Worm (Caenorhabditis elegans) whole organism, L1 larva: ENCODE results near the gene Y43C5B.2.

ENCODE experiments used
- F16B12.6 ChIP-seq: fragments of 150-350 bp; optimal IDR thresholded peaks from 2 replicates; lab custom pipeline; 2014; ENCODE audit warnings: missing biosample characterization, missing genetic modification characterization
- alr-1 ChIP-seq: fragments of 200-800 bp; sonication (Bioruptor generic); optimal IDR thresholded peaks from 2 replicates; lab custom pipeline; 2018; ENCODE audit warnings: borderline replicate concordance, mild to moderate bottlenecking, missing genetic modification characterization, missing compliant biosample characterization
- blmp-1 ChIP-seq: fragments of 150-350 bp; optimal IDR thresholded peaks from 2 replicates; lab custom pipeline; 2014; ENCODE audit warnings: missing biosample characterization, missing genetic modification characterization
- ceh-8 ChIP-seq: fragments of 200-800 bp; sonication (Bioruptor generic); optimal IDR thresholded peaks from 2 replicates; lab custom pipeline; 2018; ENCODE audit warnings: mild to moderate bottlenecking, missing genetic modification characterization, moderate library complexity, missing compliant biosample characterization
- ceh-82 ChIP-seq, 3 experiments: fragments of 150-350 bp in 1 of 3; sonication (generic microtip) in 2 of 3; optimal IDR thresholded peaks; 2 replicates each; lab custom pipeline; 2014 to 2017; ENCODE audit warnings: missing biosample characterization in 3 of 3, missing genetic modification characterization in 3 of 3
- ces-1 ChIP-seq: fragments of 150-350 bp; optimal IDR thresholded peaks from 2 replicates; lab custom pipeline; 2014; ENCODE audit warnings: missing biosample characterization, missing genetic modification reagents, missing genetic modification characterization
- egl-27 ChIP-seq, 2 experiments: fragments of 150-350 bp in 1 of 2; sonication (generic microtip); optimal IDR thresholded peaks; 3 replicates each; lab custom pipeline; 2017 to 2018; ENCODE audit warnings: missing biosample characterization in 2 of 2, missing genetic modification characterization in 2 of 2, missing genetic modification reagents in 2 of 2
- ets-5 ChIP-seq: fragments of 200-800 bp; sonication (Bioruptor generic); IDR thresholded peaks from 2 replicates; pipeline ENCODE4 v1.3.6; 2022; ENCODE audit warnings: missing genetic modification characterization, missing compliant biosample characterization
- fkh-10 ChIP-seq: sonication (generic microtip); optimal IDR thresholded peaks from 2 replicates; lab custom pipeline; 2017; ENCODE audit warnings: missing biosample characterization, missing genetic modification reagents, missing genetic modification characterization
- fkh-4 ChIP-seq: sonication (generic microtip); optimal IDR thresholded peaks from 2 replicates; lab custom pipeline; 2016; ENCODE audit warnings: missing compliant biosample characterization, missing genetic modification characterization, borderline replicate concordance
- grh-1 ChIP-seq: fragments of 200-800 bp; sonication (Bioruptor generic); IDR thresholded peaks from 2 replicates; pipeline ENCODE4 v1.3.6; 2022; ENCODE audit warnings: missing genetic modification reagents, missing genetic modification characterization, missing compliant biosample characterization
- irx-1 ChIP-seq: sonication (generic microtip); optimal IDR thresholded peaks from 2 replicates; lab custom pipeline; 2016; ENCODE audit warnings: missing genetic modification characterization, missing compliant biosample characterization
- lin-14 ChIP-seq: fragments of 200-800 bp; sonication (Bioruptor generic); optimal IDR thresholded peaks from 2 replicates; lab custom pipeline; 2018; ENCODE audit warnings: mild to moderate bottlenecking, missing genetic modification characterization, moderate library complexity, missing compliant biosample characterization
- lin-15B ChIP-seq: fragments of 150-350 bp; sonication (generic microtip); optimal IDR thresholded peaks from 3 replicates; lab custom pipeline; 2014; ENCODE audit warnings: missing biosample characterization, missing genetic modification characterization
- lin-35 ChIP-seq, 2 experiments: fragments of 150-350 bp; optimal IDR thresholded peaks; 2 replicates each; lab custom pipeline; 2014; ENCODE audit warnings: missing biosample characterization in 2 of 2, missing genetic modification characterization in 2 of 2, missing genetic modification reagents in 2 of 2
- lin-39 ChIP-seq: fragments of 150-350 bp; optimal IDR thresholded peaks from 2 replicates; lab custom pipeline; 2014; ENCODE audit warnings: missing biosample characterization, missing genetic modification reagents, missing genetic modification characterization
- lsy-2 ChIP-seq, 2 experiments: fragments of 150-350 bp; optimal IDR thresholded peaks; 2 replicates each; lab custom pipeline; 2014; ENCODE audit warnings: missing biosample characterization in 2 of 2, missing genetic modification characterization in 2 of 2
- mab-9 ChIP-seq: fragments of 200-800 bp; sonication (Bioruptor generic); IDR thresholded peaks from 2 replicates; pipeline ENCODE4 v1.3.6; 2022; ENCODE audit warnings: missing genetic modification reagents, missing genetic modification characterization, missing compliant biosample characterization
- mdl-1 ChIP-seq, 2 experiments: fragments of 150-350 bp; optimal IDR thresholded peaks; 2 replicates each; lab custom pipeline; 2014 to 2017; ENCODE audit warnings: missing biosample characterization in 2 of 2, missing genetic modification characterization in 2 of 2, inconsistent platforms in 1 of 2
- mef-2 ChIP-seq: fragments of 150-350 bp; optimal IDR thresholded peaks from 2 replicates; lab custom pipeline; 2014; ENCODE audit warnings: missing biosample characterization, missing genetic modification characterization
- mep-1 ChIP-seq: fragments of 150-350 bp; optimal IDR thresholded peaks from 2 replicates; lab custom pipeline; 2014; ENCODE audit warnings: missing biosample characterization, missing genetic modification characterization
- nhr-11 ChIP-seq: fragments of 150-350 bp; optimal IDR thresholded peaks from 2 replicates; lab custom pipeline; 2014; ENCODE audit warnings: missing biosample characterization, missing genetic modification characterization
- nhr-19 ChIP-seq: fragments of 200-800 bp; sonication (Bioruptor generic); conservative IDR thresholded peaks from 2 replicates; pipeline ENCODE4 v1.3.6; 2022; ENCODE audit warnings: missing genetic modification characterization, missing compliant biosample characterization
- nhr-20 ChIP-seq: sonication (generic microtip); optimal IDR thresholded peaks from 2 replicates; lab custom pipeline; 2016; ENCODE audit warnings: mild to moderate bottlenecking, missing genetic modification characterization, missing compliant biosample characterization
- nhr-237 ChIP-seq: fragments of 150-350 bp; optimal IDR thresholded peaks from 2 replicates; lab custom pipeline; 2014; ENCODE audit warnings: missing biosample characterization, missing genetic modification characterization
- nhr-28 ChIP-seq: fragments of 150-350 bp; optimal IDR thresholded peaks from 2 replicates; lab custom pipeline; 2014; ENCODE audit warnings: missing biosample characterization, missing genetic modification characterization
- nhr-47 ChIP-seq: sonication (generic microtip); optimal IDR thresholded peaks from 2 replicates; lab custom pipeline; 2016; ENCODE audit warnings: mild to moderate bottlenecking, missing genetic modification characterization, moderate library complexity, missing compliant biosample characterization
- nhr-71 ChIP-seq: sonication (generic microtip); optimal IDR thresholded peaks from 2 replicates; lab custom pipeline; 2016; ENCODE audit warnings: mild to moderate bottlenecking, missing genetic modification characterization, moderate library complexity, missing compliant biosample characterization
- nhr-84 ChIP-seq: sonication (generic microtip); optimal IDR thresholded peaks from 2 replicates; lab custom pipeline; 2017; ENCODE audit warnings: missing biosample characterization, missing genetic modification characterization
- nhr-85 ChIP-seq: sonication (generic microtip); peaks from one replicate; lab custom pipeline; 2016; ENCODE audit warnings: missing genetic modification characterization, inconsistent platforms, missing compliant biosample characterization
- pag-3 ChIP-seq: sonication (generic microtip); optimal IDR thresholded peaks from 2 replicates; lab custom pipeline; 2017; ENCODE audit warnings: missing genetic modification characterization, mild to moderate bottlenecking, missing compliant biosample characterization, antibody characterized with exemption, borderline replicate concordance; ENCODE audit not compliant: insufficient read depth
- pax-3 ChIP-seq: fragments of 200-800 bp; sonication (Bioruptor generic); optimal IDR thresholded peaks from 2 replicates; lab custom pipeline; 2018; ENCODE audit warnings: mild to moderate bottlenecking, missing genetic modification characterization, moderate library complexity, missing compliant biosample characterization
- pqm-1 ChIP-seq: sonication (generic microtip); optimal IDR thresholded peaks from 3 replicates; lab custom pipeline; 2017; ENCODE audit warnings: missing biosample characterization, missing genetic modification characterization
- rnt-1 ChIP-seq: sonication (generic microtip); optimal IDR thresholded peaks from 2 replicates; lab custom pipeline; 2016; ENCODE audit warnings: mild to moderate bottlenecking, missing genetic modification characterization, moderate library complexity, missing compliant biosample characterization
- skn-1 ChIP-seq: fragments of 150-350 bp; optimal IDR thresholded peaks from 2 replicates; lab custom pipeline; 2014; ENCODE audit warnings: missing biosample characterization, missing genetic modification characterization
- sptf-1 ChIP-seq: fragments of 150-350 bp; optimal IDR thresholded peaks from 2 replicates; lab custom pipeline; 2014; ENCODE audit warnings: missing biosample characterization, missing genetic modification characterization
- swsn-7 ChIP-seq: sonication (generic microtip); optimal IDR thresholded peaks from 2 replicates; lab custom pipeline; 2016; ENCODE audit warnings: missing genetic modification characterization, missing compliant biosample characterization
- tbx-2 ChIP-seq: sonication (generic microtip); optimal IDR thresholded peaks from 2 replicates; lab custom pipeline; 2016; ENCODE audit warnings: missing genetic modification characterization, missing compliant biosample characterization
- unc-130 ChIP-seq: fragments of 150-350 bp; optimal IDR thresholded peaks from 2 replicates; lab custom pipeline; 2017; ENCODE audit warnings: missing biosample characterization, missing genetic modification characterization, inconsistent platforms
- unc-62 ChIP-seq: fragments of 150-350 bp; optimal IDR thresholded peaks from 2 replicates; lab custom pipeline; 2014; ENCODE audit warnings: missing biosample characterization, missing genetic modification reagents, missing genetic modification characterization
- unc-86 ChIP-seq: sonication (generic microtip); optimal IDR thresholded peaks from 2 replicates; lab custom pipeline; 2016; ENCODE audit warnings: missing genetic modification characterization, missing compliant biosample characterization
- unc-98 ChIP-seq: fragments of 200-800 bp; sonication (Bioruptor generic); IDR thresholded peaks from 2 replicates; pipeline ENCODE4 v1.3.6; 2022; ENCODE audit warnings: missing genetic modification characterization, missing compliant biosample characterization
- xbp-1 ChIP-seq: sonication (generic microtip); optimal IDR thresholded peaks from 2 replicates; lab custom pipeline; 2016; ENCODE audit warnings: missing genetic modification characterization, missing compliant biosample characterization
- zag-1 ChIP-seq: fragments of 150-350 bp; optimal IDR thresholded peaks from 2 replicates; lab custom pipeline; 2014; ENCODE audit warnings: missing biosample characterization, missing genetic modification characterization
- zip-4 ChIP-seq: fragments of 200-800 bp; sonication (Bioruptor generic); optimal IDR thresholded peaks from 2 replicates; lab custom pipeline; 2018; ENCODE audit warnings: mild to moderate bottlenecking, missing genetic modification characterization, moderate library complexity, missing compliant biosample characterization
- ztf-11 ChIP-seq, 2 experiments: sonication (generic microtip); optimal IDR thresholded peaks; 2 replicates each; lab custom pipeline; 2016 to 2017; ENCODE audit warnings: missing genetic modification characterization in 2 of 2, missing biosample characterization in 1 of 2, missing compliant biosample characterization in 1 of 2

Y43C5B.2 gene

DNA sequence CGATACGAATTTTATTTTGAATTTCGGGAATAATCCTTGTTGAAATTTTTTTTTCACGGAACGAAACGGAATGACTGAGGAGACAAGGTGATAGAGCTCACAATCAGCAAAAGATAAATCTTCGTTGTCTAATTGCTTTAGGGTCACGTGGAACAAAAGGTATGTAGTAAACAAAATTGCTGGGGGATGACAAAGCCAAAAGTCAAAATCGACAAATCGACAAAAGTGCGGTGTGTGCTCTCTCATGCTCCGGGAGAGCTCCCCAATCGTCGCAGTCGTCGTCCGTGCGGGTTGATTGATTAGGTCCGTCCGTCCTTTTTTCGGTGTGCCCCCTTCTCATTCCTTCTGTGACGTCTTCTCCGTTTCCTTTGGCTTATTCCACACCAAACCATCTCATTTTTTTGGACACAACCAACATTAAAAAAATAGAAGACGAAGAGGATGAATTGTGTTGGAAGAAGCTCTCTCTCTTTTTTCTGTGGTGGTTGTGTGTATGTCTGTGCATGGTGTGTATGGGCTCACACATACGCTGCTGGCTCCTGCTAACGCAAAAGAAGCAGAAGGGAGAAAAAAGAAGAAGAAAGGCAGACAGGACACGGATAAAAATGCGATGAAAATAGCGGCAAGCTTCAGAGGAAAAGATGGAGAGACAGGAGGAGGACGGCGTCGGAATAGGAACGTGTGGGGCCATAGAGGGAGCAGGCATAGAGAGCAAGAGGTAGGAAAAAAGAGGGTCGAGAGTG, 10.4 kb downstream of the Y43C5B.2 start:
- no peak for TF ChIP-seq nhr-20
- peak; percentile 9 for TF ChIP-seq mef-2 (tag; lab: Kevin White, UChicago)
- TF ChIP-seq lin-14 (GFP tag; lab: Kevin White, UChicago): peak; percentile 9
- no peak for TF ChIP-seq alr-1 (tag; lab: Kevin White, UChicago)
- TF ChIP-seq rnt-1 (tag; lab: Kevin White, UChicago): peak; percentile 72
- peak; percentile 62 for TF ChIP-seq unc-86
- peak; percentile 34 for TF ChIP-seq ces-1
- TF ChIP-seq lin-39 (tag; lab: Kevin White, UChicago): peak; percentile 64
- TF ChIP-seq ztf-11 (tag; optimal IDR thresholded peaks at IDR 0.05; lab: Kevin White, UChicago): peak in 1 of 2 experiments; percentile 27
- peak in 1 of 2 experiments; percentile 21 for TF ChIP-seq lsy-2 (tag; optimal IDR thresholded peaks at IDR 0.05; lab: Kevin White, UChicago)
- peak in 1 of 3 experiments; percentile 53 for TF ChIP-seq ceh-82 (tag; optimal IDR thresholded peaks at IDR 0.05; lab: Kevin White, UChicago)
- no peak for TF ChIP-seq unc-98 (GFP tag; lab: Robert Waterston, UW)
- TF ChIP-seq fkh-10 (GFP tag; lab: Kevin White, UChicago): peak; percentile 48
- TF ChIP-seq skn-1: peak; percentile 4
- TF ChIP-seq pqm-1 (tag; lab: Kevin White, UChicago): no peak
- TF ChIP-seq mdl-1 (tag; optimal IDR thresholded peaks at IDR 0.05; lab: Kevin White, UChicago): peak in 1 of 2 experiments; percentile 18
- TF ChIP-seq mep-1 (tag; lab: Kevin White, UChicago): peak; percentile 30
- peak; percentile 35 for TF ChIP-seq unc-130 (tag; lab: Kevin White, UChicago)
- peak; percentile 49 for TF ChIP-seq nhr-71 (tag; lab: Kevin White, UChicago)
- no peak for TF ChIP-seq swsn-7
- TF ChIP-seq nhr-19 (GFP tag; lab: Robert Waterston, UW): peak; percentile 36; the same call in 1 of the 2 replicates
- TF ChIP-seq, all 84 proteins: peak for 16

ce11 chrIV:10339701-10340100, 12.4 kb downstream of the Y43C5B.2 start:
- TF ChIP-seq zip-4 (GFP tag; lab: Kevin White, UChicago): no peak
- TF ChIP-seq irx-1 (tag; lab: Kevin White, UChicago): no peak
- no peak for TF ChIP-seq blmp-1 (tag; lab: Kevin White, UChicago)
- TF ChIP-seq unc-62 (GFP tag; lab: Kevin White, UChicago): no peak
- no peak for TF ChIP-seq fkh-4 (tag; lab: Kevin White, UChicago)
- TF ChIP-seq nhr-28: no peak
- TF ChIP-seq alr-1 (tag; lab: Kevin White, UChicago): no peak
- no peak for TF ChIP-seq xbp-1 (tag; lab: Kevin White, UChicago)
- no peak for TF ChIP-seq unc-98 (GFP tag; lab: Robert Waterston, UW)
- no peak for TF ChIP-seq unc-130 (tag; lab: Kevin White, UChicago)
- no peak for TF ChIP-seq tbx-2
- no peak for TF ChIP-seq lin-35 (GFP tag; optimal IDR thresholded peaks at IDR 0.05; lab: Kevin White, UChicago)
- no peak for TF ChIP-seq lin-15B (tag; lab: Kevin White, UChicago)
- no peak for TF ChIP-seq F16B12.6 (tag; lab: Kevin White, UChicago)
- no peak for TF ChIP-seq egl-27 (tag; optimal IDR thresholded peaks at IDR 0.05; lab: Kevin White, UChicago)
- TF ChIP-seq zag-1 (tag; lab: Kevin White, UChicago): no peak
- TF ChIP-seq fkh-10 (GFP tag; lab: Kevin White, UChicago): no peak
- TF ChIP-seq pax-3 (tag; lab: Kevin White, UChicago): peak; percentile 46
- no peak for TF ChIP-seq mep-1 (tag; lab: Kevin White, UChicago)
- no peak for TF ChIP-seq sptf-1
- no peak for TF ChIP-seq nhr-237 (tag; lab: Kevin White, UChicago)
- peak; percentile 68 for TF ChIP-seq nhr-71 (tag; lab: Kevin White, UChicago)
- TF ChIP-seq lin-14 (GFP tag; lab: Kevin White, UChicago): peak; percentile 25
- no peak for TF ChIP-seq nhr-84 (tag; lab: Kevin White, UChicago)
- no peak for TF ChIP-seq unc-86
- no peak for TF ChIP-seq nhr-85
- TF ChIP-seq ztf-11 (tag; optimal IDR thresholded peaks at IDR 0.05; lab: Kevin White, UChicago): no peak
- TF ChIP-seq ceh-8 (GFP tag; lab: Kevin White, UChicago): no peak
- peak; percentile 57 for TF ChIP-seq nhr-47
- TF ChIP-seq ces-1: no peak
- TF ChIP-seq rnt-1 (tag; lab: Kevin White, UChicago): no peak
- TF ChIP-seq pag-3 (tag; lab: Kevin White, UChicago): no peak
- TF ChIP-seq lsy-2 (tag; optimal IDR thresholded peaks at IDR 0.05; lab: Kevin White, UChicago): peak in 1 of 2 experiments; percentile 22
- no peak for TF ChIP-seq nhr-11 (tag; lab: Kevin White, UChicago)
- TF ChIP-seq ets-5 (GFP tag; lab: Robert Waterston, UW): no peak
- no peak for TF ChIP-seq grh-1
- no peak for TF ChIP-seq pqm-1 (tag; lab: Kevin White, UChicago)
- no peak for TF ChIP-seq nhr-20
- TF ChIP-seq mab-9 (GFP tag; lab: Robert Waterston, UW): no peak
- TF ChIP-seq mdl-1 (tag; optimal IDR thresholded peaks at IDR 0.05; lab: Kevin White, UChicago): no peak
